Fruit fly (Drosophila melanogaster): ENCODE results near the gene D1.

DNA sequence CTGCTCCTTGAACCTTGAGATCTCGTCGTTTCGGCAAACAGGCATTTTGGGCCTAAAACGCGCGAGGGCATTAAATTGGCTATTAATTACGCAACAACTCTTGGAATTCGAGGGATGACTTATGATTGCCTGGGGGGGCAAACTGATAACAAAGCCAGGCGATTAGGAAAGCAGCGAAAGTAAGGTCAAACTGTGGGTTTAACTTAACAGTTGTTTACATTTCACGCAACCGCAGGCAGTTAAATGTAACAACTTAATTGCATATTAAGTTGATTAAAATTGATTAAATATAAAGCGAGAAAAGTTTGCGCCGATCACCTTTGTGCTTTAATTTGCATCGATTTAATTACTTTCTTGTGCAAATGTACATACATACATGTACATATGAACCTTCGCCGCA is 47.3 kb upstream of the D1 start:
- TF ChIP-seq CG7045 (GFP tag; optimal IDR thresholded peaks at IDR 0.05) (no peak), CG33017 (tag; optimal IDR thresholded peaks at IDR 0.05) (no peak), CG11617 (GFP tag; optimal IDR thresholded peaks at IDR 0.05) (no peak), pad (GFP tag; optimal IDR thresholded peaks at IDR 0.05) (no peak), cic (GFP tag; optimal IDR thresholded peaks at IDR 0.05) (no peak), Clk (GFP tag; optimal IDR thresholded peaks at IDR 0.05) (no peak), bab1 (GFP tag; optimal IDR thresholded peaks at IDR 0.05) (no peak), toe (GFP tag; optimal IDR thresholded peaks at IDR 0.05) (no peak), kay (GFP tag; ENCODE audit: borderline replicate concordance) (no peak)

Measured in whole organism, adult.